Worm (Caenorhabditis elegans) whole organism, L1 larva: ENCODE measurements around the gene sorf-2.

Source experiments
- C04F5.9 ChIP-seq: sonication (generic microtip); optimal IDR thresholded peaks from 2 replicates; lab custom pipeline; 2016; ENCODE audit warnings: missing genetic modification characterization, missing compliant biosample characterization
- C34B4.2 ChIP-seq: sonication (generic microtip); optimal IDR thresholded peaks from 2 replicates; lab custom pipeline; 2017; ENCODE audit warnings: mild to moderate bottlenecking, missing genetic modification characterization, missing compliant biosample characterization
- F16B12.6 ChIP-seq: fragments of 150-350 bp; optimal IDR thresholded peaks from 2 replicates; lab custom pipeline; 2014; ENCODE audit warnings: missing biosample characterization, missing genetic modification characterization
- Y116A8C.19 ChIP-seq: sonication (generic microtip); optimal IDR thresholded peaks from 2 replicates; lab custom pipeline; 2016; ENCODE audit warnings: missing compliant biosample characterization, missing genetic modification characterization, borderline replicate concordance
- aha-1 ChIP-seq: fragments of 150-350 bp; optimal IDR thresholded peaks from 2 replicates; lab custom pipeline; 2014; ENCODE audit warnings: missing biosample characterization, missing genetic modification characterization
- aly-2 ChIP-seq: fragments of 150-350 bp; optimal IDR thresholded peaks from 2 replicates; lab custom pipeline; 2014; ENCODE audit warnings: missing biosample characterization, missing genetic modification characterization
- ama-1 ChIP-seq: fragments of 150-350 bp; optimal IDR thresholded peaks from 2 replicates; lab custom pipeline; 2014
- blmp-1 ChIP-seq: fragments of 150-350 bp; optimal IDR thresholded peaks from 2 replicates; lab custom pipeline; 2014; ENCODE audit warnings: missing biosample characterization, missing genetic modification characterization
- ceh-63 ChIP-seq: fragments of 200-800 bp; sonication (Bioruptor generic); optimal IDR thresholded peaks from 2 replicates; lab custom pipeline; 2018; ENCODE audit warnings: mild to moderate bottlenecking, missing genetic modification characterization, missing compliant biosample characterization
- ceh-8 ChIP-seq: fragments of 200-800 bp; sonication (Bioruptor generic); optimal IDR thresholded peaks from 2 replicates; lab custom pipeline; 2018; ENCODE audit warnings: mild to moderate bottlenecking, missing genetic modification characterization, moderate library complexity, missing compliant biosample characterization
- egl-27 ChIP-seq, 2 experiments: fragments of 150-350 bp in 1 of 2; sonication (generic microtip); optimal IDR thresholded peaks; 3 replicates each; lab custom pipeline; 2017 to 2018; ENCODE audit warnings: missing biosample characterization in 2 of 2, missing genetic modification characterization in 2 of 2, missing genetic modification reagents in 2 of 2
- ets-5 ChIP-seq: fragments of 200-800 bp; sonication (Bioruptor generic); IDR thresholded peaks from 2 replicates; pipeline ENCODE4 v1.3.6; 2022; ENCODE audit warnings: missing genetic modification characterization, missing compliant biosample characterization
- fkh-10 ChIP-seq: sonication (generic microtip); optimal IDR thresholded peaks from 2 replicates; lab custom pipeline; 2017; ENCODE audit warnings: missing biosample characterization, missing genetic modification reagents, missing genetic modification characterization
- fkh-4 ChIP-seq: sonication (generic microtip); optimal IDR thresholded peaks from 2 replicates; lab custom pipeline; 2016; ENCODE audit warnings: missing compliant biosample characterization, missing genetic modification characterization, borderline replicate concordance
- fkh-8 ChIP-seq: sonication (generic microtip); optimal IDR thresholded peaks from 2 replicates; lab custom pipeline; 2016; ENCODE audit warnings: mild to moderate bottlenecking, missing genetic modification characterization, missing compliant biosample characterization
- grh-1 ChIP-seq: fragments of 200-800 bp; sonication (Bioruptor generic); IDR thresholded peaks from 2 replicates; pipeline ENCODE4 v1.3.6; 2022; ENCODE audit warnings: missing genetic modification reagents, missing genetic modification characterization, missing compliant biosample characterization
- hlh-17 ChIP-seq: fragments of 200-800 bp; sonication (Bioruptor generic); optimal IDR thresholded peaks from 2 replicates; lab custom pipeline; 2018; ENCODE audit warnings: missing genetic modification characterization, mild to moderate bottlenecking, missing compliant biosample characterization, moderate library complexity, borderline replicate concordance
- hlh-4 ChIP-seq: sonication (generic microtip); optimal IDR thresholded peaks from 2 replicates; lab custom pipeline; 2016; ENCODE audit warnings: mild to moderate bottlenecking, missing genetic modification characterization, missing compliant biosample characterization
- irx-1 ChIP-seq: sonication (generic microtip); optimal IDR thresholded peaks from 2 replicates; lab custom pipeline; 2016; ENCODE audit warnings: missing genetic modification characterization, missing compliant biosample characterization
- jun-1 ChIP-seq: fragments of 150-350 bp; optimal IDR thresholded peaks from 2 replicates; lab custom pipeline; 2014; ENCODE audit warnings: missing biosample characterization, missing genetic modification reagents, missing genetic modification characterization
- lin-13 ChIP-seq: fragments of 150-350 bp; optimal IDR thresholded peaks from 2 replicates; lab custom pipeline; 2014; ENCODE audit warnings: missing biosample characterization, missing genetic modification reagents, missing genetic modification characterization
- lin-14 ChIP-seq: fragments of 200-800 bp; sonication (Bioruptor generic); optimal IDR thresholded peaks from 2 replicates; lab custom pipeline; 2018; ENCODE audit warnings: mild to moderate bottlenecking, missing genetic modification characterization, moderate library complexity, missing compliant biosample characterization
- lin-35 ChIP-seq, 2 experiments: fragments of 150-350 bp; optimal IDR thresholded peaks; 2 replicates each; lab custom pipeline; 2014; ENCODE audit warnings: missing biosample characterization in 2 of 2, missing genetic modification characterization in 2 of 2, missing genetic modification reagents in 2 of 2
- mdl-1 ChIP-seq, 2 experiments: fragments of 150-350 bp; optimal IDR thresholded peaks; 2 replicates each; lab custom pipeline; 2014 to 2017; ENCODE audit warnings: missing biosample characterization in 2 of 2, missing genetic modification characterization in 2 of 2, inconsistent platforms in 1 of 2
- mep-1 ChIP-seq: fragments of 150-350 bp; optimal IDR thresholded peaks from 2 replicates; lab custom pipeline; 2014; ENCODE audit warnings: missing biosample characterization, missing genetic modification characterization
- nhr-19 ChIP-seq: fragments of 200-800 bp; sonication (Bioruptor generic); conservative IDR thresholded peaks from 2 replicates; pipeline ENCODE4 v1.3.6; 2022; ENCODE audit warnings: missing genetic modification characterization, missing compliant biosample characterization
- nhr-20 ChIP-seq: sonication (generic microtip); optimal IDR thresholded peaks from 2 replicates; lab custom pipeline; 2016; ENCODE audit warnings: mild to moderate bottlenecking, missing genetic modification characterization, missing compliant biosample characterization
- nhr-28 ChIP-seq: fragments of 150-350 bp; optimal IDR thresholded peaks from 2 replicates; lab custom pipeline; 2014; ENCODE audit warnings: missing biosample characterization, missing genetic modification characterization
- nhr-71 ChIP-seq: sonication (generic microtip); optimal IDR thresholded peaks from 2 replicates; lab custom pipeline; 2016; ENCODE audit warnings: mild to moderate bottlenecking, missing genetic modification characterization, moderate library complexity, missing compliant biosample characterization
- nhr-76 ChIP-seq: sonication (generic microtip); optimal IDR thresholded peaks from 2 replicates; lab custom pipeline; 2017; ENCODE audit warnings: missing biosample characterization, missing genetic modification characterization
- nhr-77 ChIP-seq: fragments of 150-350 bp; optimal IDR thresholded peaks from 2 replicates; lab custom pipeline; 2014; ENCODE audit warnings: missing biosample characterization, missing genetic modification characterization
- nhr-90 ChIP-seq: sonication (generic microtip); optimal IDR thresholded peaks from 2 replicates; lab custom pipeline; 2016; ENCODE audit warnings: mild to moderate bottlenecking, missing genetic modification characterization, missing compliant biosample characterization; ENCODE audit not compliant: poor library complexity
- pag-3 ChIP-seq: sonication (generic microtip); optimal IDR thresholded peaks from 2 replicates; lab custom pipeline; 2017; ENCODE audit warnings: missing genetic modification characterization, mild to moderate bottlenecking, missing compliant biosample characterization, antibody characterized with exemption, borderline replicate concordance; ENCODE audit not compliant: insufficient read depth
- pqm-1 ChIP-seq: sonication (generic microtip); optimal IDR thresholded peaks from 3 replicates; lab custom pipeline; 2017; ENCODE audit warnings: missing biosample characterization, missing genetic modification characterization
- snpc-4 ChIP-seq: fragments of 150-350 bp; optimal IDR thresholded peaks from 2 replicates; lab custom pipeline; 2014; ENCODE audit warnings: missing biosample characterization, missing genetic modification characterization
- sox-4 ChIP-seq: sonication (generic microtip); optimal IDR thresholded peaks from 2 replicates; lab custom pipeline; 2016; ENCODE audit warnings: missing genetic modification characterization, missing compliant biosample characterization
- sup-37 ChIP-seq: fragments of 200-800 bp; sonication (Bioruptor generic); optimal IDR thresholded peaks from 2 replicates; lab custom pipeline; 2018; ENCODE audit warnings: mild to moderate bottlenecking, missing genetic modification characterization, missing compliant biosample characterization
- tbx-2 ChIP-seq: sonication (generic microtip); optimal IDR thresholded peaks from 2 replicates; lab custom pipeline; 2016; ENCODE audit warnings: missing genetic modification characterization, missing compliant biosample characterization
- tlp-1 ChIP-seq: fragments of 150-350 bp; optimal IDR thresholded peaks from 2 replicates; lab custom pipeline; 2014; ENCODE audit warnings: missing biosample characterization, missing genetic modification characterization
- unc-30 ChIP-seq: sonication (generic microtip); optimal IDR thresholded peaks from 2 replicates; lab custom pipeline; 2017; ENCODE audit warnings: missing biosample characterization, missing genetic modification characterization
- unc-62 ChIP-seq: fragments of 150-350 bp; optimal IDR thresholded peaks from 2 replicates; lab custom pipeline; 2014; ENCODE audit warnings: missing biosample characterization, missing genetic modification reagents, missing genetic modification characterization
- unc-98 ChIP-seq: fragments of 200-800 bp; sonication (Bioruptor generic); IDR thresholded peaks from 2 replicates; pipeline ENCODE4 v1.3.6; 2022; ENCODE audit warnings: missing genetic modification characterization, missing compliant biosample characterization
- xbp-1 ChIP-seq: sonication (generic microtip); optimal IDR thresholded peaks from 2 replicates; lab custom pipeline; 2016; ENCODE audit warnings: missing genetic modification characterization, missing compliant biosample characterization
- zag-1 ChIP-seq: fragments of 150-350 bp; optimal IDR thresholded peaks from 2 replicates; lab custom pipeline; 2014; ENCODE audit warnings: missing biosample characterization, missing genetic modification characterization
- zip-4 ChIP-seq: fragments of 200-800 bp; sonication (Bioruptor generic); optimal IDR thresholded peaks from 2 replicates; lab custom pipeline; 2018; ENCODE audit warnings: mild to moderate bottlenecking, missing genetic modification characterization, moderate library complexity, missing compliant biosample characterization

Gene sorf-2

DNA sequence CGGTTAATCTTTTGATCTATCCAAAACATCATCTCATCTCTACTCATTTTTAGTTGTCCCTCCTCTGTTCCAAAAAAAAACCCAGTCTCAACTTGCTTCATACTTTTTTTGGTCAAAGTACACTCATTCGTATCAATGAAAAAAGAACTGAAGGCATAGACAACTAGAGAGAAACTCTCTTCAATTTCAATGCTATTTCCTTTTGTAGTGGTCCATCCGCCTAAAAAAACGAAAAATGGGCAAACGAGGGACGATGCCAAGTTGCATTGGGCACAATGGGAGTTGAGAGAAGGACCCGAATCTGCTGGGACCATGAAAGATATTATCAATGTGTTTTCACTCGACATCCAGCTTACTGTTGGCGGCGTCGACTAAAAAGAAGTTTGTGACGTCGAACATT is 46.2 kb upstream of the sorf-2 start (continued):
- TF ChIP-seq nhr-71 (tag; lab: Kevin White, UChicago) (peak; percentile 32), sup-37 (GFP tag; lab: Kevin White, UChicago) (no peak), nhr-90 (tag; lab: Kevin White, UChicago) (no peak), jun-1 (tag; lab: Kevin White, UChicago) (no peak), nhr-19 (peak; percentile 59), F16B12.6 (no peak), lin-14 (peak; percentile 77), xbp-1 (no peak), tbx-2 (peak; percentile 5), C04F5.9 (no peak), fkh-8 (tag; lab: Kevin White, UChicago) (no peak), fkh-10 (GFP tag; lab: Kevin White, UChicago) (no peak), mep-1 (peak; percentile 16)
- TF ChIP-seq, all 84 proteins: peak for 12

DNA sequence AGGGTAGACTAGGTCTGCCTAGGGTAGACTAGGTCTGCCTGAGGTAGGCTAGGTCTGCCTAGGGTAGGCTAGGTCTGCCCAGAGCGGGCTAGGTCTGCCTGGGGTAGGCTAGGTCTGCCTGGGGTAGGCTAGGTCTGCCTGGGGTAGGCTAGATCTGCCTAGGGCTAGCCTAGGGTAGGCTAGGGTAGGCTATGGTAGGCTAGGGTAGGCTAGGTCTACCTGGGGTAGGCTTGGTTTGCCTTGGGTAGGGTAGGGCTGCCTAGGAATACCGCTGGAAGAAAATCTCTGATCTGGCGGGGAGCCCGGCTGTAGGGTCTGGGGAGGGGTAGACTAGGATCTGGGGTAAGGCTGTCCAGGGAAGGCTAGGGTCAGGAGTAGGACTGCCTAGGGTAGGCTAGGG is 40.9 kb upstream of the sorf-2 start:
- no peak for TF ChIP-seq nhr-76
- no peak for TF ChIP-seq lin-13 (GFP tag; lab: Kevin White, UChicago)
- no peak for TF ChIP-seq nhr-90 (tag; lab: Kevin White, UChicago)
- TF ChIP-seq ceh-8 (GFP tag; lab: Kevin White, UChicago), result no peak
- no peak for TF ChIP-seq egl-27 (tag; optimal IDR thresholded peaks at IDR 0.05; lab: Kevin White, UChicago)
- TF ChIP-seq nhr-71 (tag; lab: Kevin White, UChicago), result no peak
- no peak for TF ChIP-seq fkh-4 (tag; lab: Kevin White, UChicago)
- no peak for TF ChIP-seq blmp-1 (tag; lab: Kevin White, UChicago)
- no peak for TF ChIP-seq xbp-1
- no peak for TF ChIP-seq sox-4
- no peak for TF ChIP-seq nhr-77 (tag; lab: Kevin White, UChicago)
- TF ChIP-seq zip-4 (GFP tag; lab: Kevin White, UChicago), result no peak
- no peak for TF ChIP-seq lin-35 (GFP tag; optimal IDR thresholded peaks at IDR 0.05; lab: Kevin White, UChicago)
- no peak for TF ChIP-seq snpc-4 (tag; lab: Kevin White, UChicago)
- no peak for TF ChIP-seq pqm-1 (tag; lab: Kevin White, UChicago)
- no peak for TF ChIP-seq pag-3 (tag; lab: Kevin White, UChicago)
- no peak for TF ChIP-seq unc-98 (GFP tag; lab: Robert Waterston, UW)
- TF ChIP-seq ama-1 (lab: Kevin White, UChicago), result no peak
- TF ChIP-seq, all 84 proteins: peak for 0

DNA sequence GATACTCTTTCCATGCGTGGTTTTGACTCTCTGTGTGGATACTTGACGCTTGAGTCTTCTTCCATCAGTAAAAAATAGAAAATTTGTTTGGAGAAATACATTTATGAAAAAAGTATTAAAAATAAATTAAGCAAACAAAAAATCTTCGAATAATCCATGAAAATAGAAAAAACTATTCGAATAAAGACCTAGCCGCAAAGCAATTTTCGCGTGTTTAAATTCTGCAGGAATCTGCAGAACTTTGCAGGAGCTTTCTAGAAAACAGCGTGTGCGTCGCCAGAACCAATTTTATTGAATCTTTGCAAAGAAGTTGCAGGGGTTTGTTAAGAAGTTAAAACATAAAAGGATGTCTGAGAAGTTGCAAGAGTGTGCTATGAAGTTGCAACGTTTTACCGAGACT is 40.2 kb upstream of the sorf-2 start, which contains the start of gene ZC395.11:
ZC395.11 (minus strand) TSS at position 101 of the 400 bp plus-strand sequence.
- no peak for TF ChIP-seq tlp-1 (tag; lab: Kevin White, UChicago)
- TF ChIP-seq xbp-1, result no peak
- TF ChIP-seq aly-2 (tag; lab: Kevin White, UChicago), result no peak
- TF ChIP-seq zag-1 (tag; lab: Kevin White, UChicago), result no peak
- no peak for TF ChIP-seq nhr-28 (tag; lab: Kevin White, UChicago)
- no peak for TF ChIP-seq irx-1 (tag; lab: Kevin White, UChicago)
- no peak for TF ChIP-seq aha-1 (tag; lab: Kevin White, UChicago)
- no peak for TF ChIP-seq ceh-63 (GFP tag; lab: Kevin White, UChicago)
- TF ChIP-seq grh-1 (GFP tag; lab: Robert Waterston, UW), result no peak

ce11 chrIII:5287877-5288276 is 38.5 kb upstream of the sorf-2 start, which contains the start of gene T15B12.1:
Gene T15B12.1, plus strand, starts transcription at chrIII:5288177.
- TF ChIP-seq egl-27 (tag; optimal IDR thresholded peaks at IDR 0.05; lab: Kevin White, UChicago), result no peak
- no peak for TF ChIP-seq nhr-76
- no peak for TF ChIP-seq zip-4 (GFP tag; lab: Kevin White, UChicago)
- TF ChIP-seq nhr-20 (tag; lab: Kevin White, UChicago), result no peak
- no peak for TF ChIP-seq mdl-1 (tag; optimal IDR thresholded peaks at IDR 0.05; lab: Kevin White, UChicago)
- TF ChIP-seq ama-1 (lab: Kevin White, UChicago), result no peak
- no peak for TF ChIP-seq unc-62 (GFP tag; lab: Kevin White, UChicago)
- TF ChIP-seq nhr-28 (tag; lab: Kevin White, UChicago), result no peak
- TF ChIP-seq hlh-17 (GFP tag; lab: Kevin White, UChicago), result no peak
- no peak for TF ChIP-seq unc-30
- TF ChIP-seq xbp-1, result no peak
- TF ChIP-seq ets-5 (GFP tag; lab: Robert Waterston, UW), result no peak
- TF ChIP-seq C34B4.2 (tag; lab: Kevin White, UChicago), result no peak
- no peak for TF ChIP-seq Y116A8C.19 (tag; lab: Kevin White, UChicago)
- no peak for TF ChIP-seq hlh-4 (tag; lab: Kevin White, UChicago)
